Fruit fly (Drosophila melanogaster) whole organism, embryonic: ENCODE measurements around the gene CG1440.

Experiments
- Ada2b ChIP-seq: fragments of 200-800 bp; sonication (Bioruptor generic); IDR thresholded peaks from 2 replicates; pipeline ENCODE4 v1.3.6; 2022; ENCODE audit warnings: missing biosample characterization, missing genetic modification characterization
- Adf1 ChIP-seq: fragments of 200-800 bp; sonication (Bioruptor generic); IDR thresholded peaks from 2 replicates; pipeline ENCODE4 v1.3.6; 2022; ENCODE audit warnings: missing biosample characterization, missing genetic modification characterization
- Antp ChIP-seq: fragments of 200-800 bp; sonication (Bioruptor generic); optimal IDR thresholded peaks from 3 replicates; lab custom pipeline; 2016; ENCODE audit warnings: missing biosample characterization, missing genetic modification characterization
- Atf6 ChIP-seq: fragments of 200-800 bp; sonication (Bioruptor generic); IDR thresholded peaks from 2 replicates; pipeline ENCODE4 v1.3.6; 2022; ENCODE audit warnings: missing biosample characterization, missing genetic modification characterization
- CG10274 ChIP-seq: fragments of 200-800 bp; sonication (Bioruptor generic); optimal IDR thresholded peaks from 3 replicates; lab custom pipeline; 2017; ENCODE audit warnings: missing biosample characterization, mild to moderate bottlenecking, missing genetic modification characterization
- CG10654 ChIP-seq: fragments of 200-800 bp; sonication (Bioruptor generic); optimal IDR thresholded peaks from 2 replicates; lab custom pipeline; 2016; ENCODE audit warnings: missing biosample characterization, missing genetic modification characterization
- CG11093 ChIP-seq: fragments of 200-800 bp; sonication (Bioruptor generic); IDR thresholded peaks from 3 replicates; pipeline ENCODE4 v1.3.6; 2022; ENCODE audit warnings: missing biosample characterization, missing genetic modification characterization
- CG11504 ChIP-seq: fragments of 200-800 bp; sonication (Bioruptor generic); optimal IDR thresholded peaks from 3 replicates; lab custom pipeline; 2019; ENCODE audit warnings: missing biosample characterization, mild to moderate bottlenecking, missing genetic modification characterization, moderate library complexity
- CG11560 ChIP-seq: fragments of 200-800 bp; sonication (Bioruptor generic); IDR thresholded peaks from 3 replicates; pipeline ENCODE4 v1.3.6; 2022; ENCODE audit warnings: missing biosample characterization, missing genetic modification characterization
- CG11696 ChIP-seq: fragments of 200-800 bp; sonication (Bioruptor generic); IDR thresholded peaks from 2 replicates; pipeline ENCODE4 v1.3.6; 2022; ENCODE audit warnings: missing biosample characterization, missing genetic modification characterization
- CG1233 ChIP-seq: fragments of 200-800 bp; sonication (Bioruptor generic); optimal IDR thresholded peaks from 4 replicates; lab custom pipeline; 2018; ENCODE audit warnings: missing biosample characterization, mild to moderate bottlenecking, missing genetic modification characterization
- CG18599 ChIP-seq: fragments of 200-800 bp; sonication (Bioruptor generic); optimal IDR thresholded peaks from 3 replicates; lab custom pipeline; 2017; ENCODE audit warnings: missing biosample characterization, missing genetic modification characterization, mild to moderate bottlenecking, moderate library complexity, missing genetic modification reagents
- CG2116 ChIP-seq: fragments of 200-800 bp; sonication (Bioruptor generic); optimal IDR thresholded peaks from 3 replicates; lab custom pipeline; 2018; ENCODE audit warnings: missing biosample characterization, mild to moderate bottlenecking, missing genetic modification characterization
- CG2120 ChIP-seq: fragments of 200-800 bp; sonication (Bioruptor generic); optimal IDR thresholded peaks from 3 replicates; lab custom pipeline; 2016; ENCODE audit warnings: missing biosample characterization, missing genetic modification characterization
- CG32767 ChIP-seq: fragments of 200-800 bp; sonication (Bioruptor generic); IDR thresholded peaks from 2 replicates; pipeline ENCODE4 v1.3.6; 2022; ENCODE audit warnings: missing biosample characterization, missing genetic modification characterization
- CG4328 ChIP-seq: fragments of 200-800 bp; sonication (Bioruptor generic); optimal IDR thresholded peaks from 3 replicates; lab custom pipeline; 2017; ENCODE audit warnings: missing biosample characterization, missing genetic modification reagents, missing genetic modification characterization
- CG6254 ChIP-seq: fragments of 200-800 bp; sonication (Bioruptor generic); optimal IDR thresholded peaks from 3 replicates; lab custom pipeline; 2017; ENCODE audit warnings: mild to moderate bottlenecking, missing biosample characterization, missing genetic modification reagents, missing genetic modification characterization
- CG8478 ChIP-seq: fragments of >200 bp; optimal IDR thresholded peaks from 2 replicates; lab custom pipeline; 2018
- CG9437 ChIP-seq: fragments of 200-800 bp; sonication (Bioruptor generic); optimal IDR thresholded peaks from 2 replicates; lab custom pipeline; 2018; ENCODE audit warnings: missing biosample characterization, mild to moderate bottlenecking, missing genetic modification characterization
- H2.0 ChIP-seq: fragments of 200-800 bp; sonication (Bioruptor generic); IDR thresholded peaks from 2 replicates; pipeline ENCODE4 v1.3.6; 2022; ENCODE audit warnings: missing biosample characterization, missing genetic modification characterization
- HLH54F ChIP-seq: fragments of 200-800 bp; sonication (Bioruptor generic); optimal IDR thresholded peaks from 3 replicates; lab custom pipeline; 2016; ENCODE audit warnings: missing biosample characterization, missing genetic modification characterization
- Hmr ChIP-seq: fragments of 200-800 bp; sonication (Bioruptor generic); optimal IDR thresholded peaks from 3 replicates; lab custom pipeline; 2017; ENCODE audit warnings: mild to moderate bottlenecking, missing biosample characterization, missing genetic modification reagents, missing genetic modification characterization
- Mes4 ChIP-seq: fragments of 200-800 bp; sonication (Bioruptor generic); optimal IDR thresholded peaks from 2 replicates; lab custom pipeline; 2016; ENCODE audit warnings: missing biosample characterization, missing genetic modification characterization
- Opbp ChIP-seq: fragments of 200-800 bp; sonication (Bioruptor generic); IDR thresholded peaks from 3 replicates; pipeline ENCODE4 v1.3.6; 2022; ENCODE audit warnings: missing biosample characterization, missing genetic modification characterization; ENCODE audit not compliant: partially characterized antibody
- Optix ChIP-seq: fragments of 200-800 bp; sonication (Bioruptor generic); IDR thresholded peaks from 3 replicates; pipeline ENCODE4 v1.3.6; 2022; ENCODE audit warnings: missing biosample characterization, missing genetic modification characterization
- Rx ChIP-seq: fragments of 200-800 bp; sonication (Bioruptor generic); IDR thresholded peaks from 2 replicates; pipeline ENCODE4 v1.3.6; 2022; ENCODE audit warnings: missing biosample characterization, missing genetic modification characterization
- Sry-β ChIP-seq: fragments of 200-800 bp; sonication (Bioruptor generic); optimal IDR thresholded peaks from 2 replicates; lab custom pipeline; 2018; ENCODE audit warnings: missing biosample characterization, mild to moderate bottlenecking, missing genetic modification characterization, moderate library complexity
- Trl ChIP-seq, 3 experiments: fragments of >200 bp in 2 of 3; fragments of 200-800 bp in 1 of 3; sonication (Bioruptor generic) in 1 of 3; optimal IDR thresholded peaks; 2 replicates in 1 of 3; 3 replicates in 2 of 3; lab custom pipeline; 2016 to 2017; ENCODE audit warnings: missing biosample characterization in 1 of 3, missing genetic modification characterization in 1 of 3
- aop ChIP-seq: fragments of 200-800 bp; sonication (Bioruptor generic); IDR thresholded peaks from 2 replicates; pipeline ENCODE4 v1.3.6; 2022; ENCODE audit warnings: missing biosample characterization, missing genetic modification characterization
- ara ChIP-seq: fragments of 200-800 bp; sonication (Bioruptor generic); IDR thresholded peaks from 2 replicates; pipeline ENCODE4 v1.3.6; 2022; ENCODE audit warnings: missing biosample characterization, missing genetic modification characterization
- bab2 ChIP-seq: fragments of 200-800 bp; sonication (Bioruptor generic); optimal IDR thresholded peaks from 2 replicates; lab custom pipeline; 2016; ENCODE audit warnings: missing biosample characterization, missing genetic modification characterization
- bbx ChIP-seq: fragments of 200-800 bp; sonication (Bioruptor generic); IDR thresholded peaks from 2 replicates; pipeline ENCODE4 v1.3.6; 2022; ENCODE audit warnings: missing biosample characterization, missing genetic modification characterization; ENCODE audit not compliant: partially characterized antibody
- chn ChIP-seq: fragments of 200-800 bp; sonication (Bioruptor generic); optimal IDR thresholded peaks from 2 replicates; lab custom pipeline; 2016; ENCODE audit warnings: missing biosample characterization, missing genetic modification characterization
- corto ChIP-seq: fragments of 200-800 bp; sonication (Bioruptor generic); optimal IDR thresholded peaks from 2 replicates; lab custom pipeline; 2016; ENCODE audit warnings: missing biosample characterization, mild to moderate bottlenecking, missing genetic modification characterization, moderate library complexity
- crp ChIP-seq, 2 experiments: fragments of 200-800 bp; sonication (Bioruptor generic); optimal IDR thresholded peaks; 2 replicates in 1 of 2; 3 replicates in 1 of 2; lab custom pipeline; 2017; ENCODE audit warnings: missing biosample characterization in 2 of 2, missing genetic modification characterization in 2 of 2, mild to moderate bottlenecking in 1 of 2, moderate library complexity in 1 of 2
- fd3F ChIP-seq: fragments of 200-800 bp; sonication (Bioruptor generic); optimal IDR thresholded peaks from 2 replicates; lab custom pipeline; 2018; ENCODE audit warnings: missing biosample characterization, mild to moderate bottlenecking, missing genetic modification characterization, moderate library complexity
- fu2 ChIP-seq: fragments of 200-800 bp; sonication (Bioruptor generic); optimal IDR thresholded peaks from 2 replicates; lab custom pipeline; 2016; ENCODE audit warnings: missing biosample characterization, missing genetic modification characterization
- gro ChIP-seq: fragments of 200-800 bp; sonication (Bioruptor generic); optimal IDR thresholded peaks from 2 replicates; lab custom pipeline; 2016; ENCODE audit warnings: missing biosample characterization, missing genetic modification characterization
- ham ChIP-seq: fragments of 200-800 bp; sonication (Bioruptor generic); IDR thresholded peaks from 2 replicates; pipeline ENCODE4 v1.3.6; 2022; ENCODE audit warnings: missing biosample characterization, missing genetic modification characterization
- hbn ChIP-seq: fragments of 200-800 bp; sonication (Bioruptor generic); IDR thresholded peaks from 2 replicates; pipeline ENCODE4 v1.3.6; 2022; ENCODE audit warnings: missing biosample characterization, missing genetic modification characterization; ENCODE audit not compliant: partially characterized antibody
- jumu ChIP-seq: fragments of 200-800 bp; sonication (Bioruptor generic); optimal IDR thresholded peaks from 3 replicates; lab custom pipeline; 2016; ENCODE audit warnings: missing biosample characterization, missing genetic modification characterization
- lola ChIP-seq, 3 experiments: fragments of >200 bp in 2 of 3; fragments of 200-800 bp in 1 of 3; sonication (Bioruptor generic) in 1 of 3; optimal IDR thresholded peaks; 2 replicates each; lab custom pipeline; 2017 to 2019; ENCODE audit warnings: missing biosample characterization in 3 of 3, missing genetic modification characterization in 3 of 3, mild to moderate bottlenecking in 1 of 3, moderate library complexity in 1 of 3
- nerfin-1 ChIP-seq: fragments of 200-800 bp; sonication (Bioruptor generic); optimal IDR thresholded peaks from 3 replicates; lab custom pipeline; 2019; ENCODE audit warnings: missing biosample characterization, mild to moderate bottlenecking, missing genetic modification characterization, moderate library complexity
- rib ChIP-seq: fragments of 200-800 bp; sonication (Bioruptor generic); IDR thresholded peaks from 2 replicates; pipeline ENCODE4 v1.3.6; 2022; ENCODE audit warnings: missing biosample characterization, missing genetic modification characterization
- slou ChIP-seq: fragments of 200-800 bp; sonication (Bioruptor generic); optimal IDR thresholded peaks from 3 replicates; lab custom pipeline; 2016; ENCODE audit warnings: missing biosample characterization, missing genetic modification characterization
- tio ChIP-seq: fragments of 200-800 bp; sonication (Bioruptor generic); optimal IDR thresholded peaks from 2 replicates; lab custom pipeline; 2017; ENCODE audit warnings: missing biosample characterization, missing genetic modification characterization, inconsistent platforms
- trem ChIP-seq: fragments of 200-800 bp; optimal IDR thresholded peaks from 3 replicates; lab custom pipeline; 2019; ENCODE audit warnings: missing biosample characterization, mild to moderate bottlenecking, missing genetic modification characterization, moderate library complexity
- trh ChIP-seq: fragments of 200-800 bp; sonication (Bioruptor generic); optimal IDR thresholded peaks from 2 replicates; lab custom pipeline; 2016; ENCODE audit warnings: missing biosample characterization, missing genetic modification characterization
- unpg ChIP-seq: fragments of 200-800 bp; sonication (Bioruptor generic); optimal IDR thresholded peaks from 3 replicates; lab custom pipeline; 2018; ENCODE audit warnings: missing biosample characterization, mild to moderate bottlenecking, missing genetic modification characterization, moderate library complexity

Gene CG1440

DNA sequence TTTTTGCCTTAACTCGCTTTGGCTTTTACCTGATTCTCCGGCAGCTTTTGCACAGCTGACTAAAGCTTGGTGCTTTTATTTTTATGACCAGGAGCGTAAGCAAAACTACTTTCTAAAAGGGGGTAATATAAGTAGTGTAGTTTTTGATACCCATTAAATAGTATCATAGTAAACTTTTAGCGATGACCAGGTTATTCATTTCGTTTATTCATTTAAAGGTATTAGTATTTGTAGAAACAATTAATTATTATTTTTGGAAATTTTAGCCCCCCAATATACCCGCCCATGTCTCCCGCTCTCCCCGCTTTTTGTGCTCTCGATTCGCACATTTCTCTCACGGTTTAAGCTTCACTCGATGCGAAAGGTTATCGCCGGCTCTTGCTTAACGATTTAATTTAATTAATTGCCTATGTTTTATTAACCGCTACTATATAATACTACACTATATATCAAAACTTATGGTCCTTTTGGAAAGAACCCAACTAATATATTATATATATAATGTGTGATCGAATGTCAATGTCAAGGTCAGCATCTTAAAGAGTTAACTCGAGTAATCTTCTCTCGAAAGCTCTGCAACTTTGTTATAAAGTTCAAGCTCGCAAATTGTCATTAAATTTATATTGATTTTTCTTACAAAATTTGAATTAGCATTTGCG is 27.6 kb downstream of the CG1440 start, which contains the start of gene Sptr (continued):
- TF ChIP-seq Mes4 (GFP tag; lab: Kevin White, UChicago) (peak; percentile 14), trem (tag; lab: Kevin White, UChicago) (peak; percentile 42), CG10654 (peak; percentile 78), bab2 (GFP tag; lab: Kevin White, UChicago) (peak; percentile 76), Ada2b (GFP tag; lab: Robert Waterston, UW) (peak; percentile 92), CG9437 (peak; percentile 68), CG11504 (tag; lab: Kevin White, UChicago) (peak; percentile 91), ara (GFP tag; lab: Robert Waterston, UW) (peak; percentile 80), rib (GFP tag; lab: Robert Waterston, UW) (peak; percentile 84), Optix (GFP tag; lab: Robert Waterston, UW) (peak; percentile 36; the same call in 1 of the 3 replicates), Adf1 (GFP tag; lab: Robert Waterston, UW) (peak; percentile 74), corto (GFP tag; lab: Kevin White, UChicago) (peak; percentile 90), CG1233 (GFP tag; lab: Kevin White, UChicago) (peak; percentile 80), nerfin-1 (tag; lab: Kevin White, UChicago) (peak; percentile 67), CG11093 (GFP tag; lab: Robert Waterston, UW) (peak; percentile 76), trh (GFP tag; lab: Kevin White, UChicago) (peak; percentile 55), gro (GFP tag; lab: Kevin White, UChicago) (peak; percentile 86), unpg (peak; percentile 92), Rx (GFP tag; lab: Robert Waterston, UW) (peak; percentile 82), hbn (GFP tag; lab: Robert Waterston, UW) (no peak), bbx (GFP tag; lab: Robert Waterston, UW) (no peak), slou (GFP tag; lab: Kevin White, UChicago) (peak; percentile 68), H2.0 (GFP tag; lab: Robert Waterston, UW) (peak; percentile 86), Antp (GFP tag; lab: Kevin White, UChicago) (peak; percentile 64), HLH54F (GFP tag; lab: Kevin White, UChicago) (peak; percentile 77), Atf6 (peak; percentile 95), lola (GFP tag; optimal IDR thresholded peaks at IDR 0.05; lab: Kevin White, UChicago) (peak in 1 of 3 experiments; percentile 46), CG11560 (tag; lab: Robert Waterston, UW) (peak; percentile 62; the same call in 2 of the 3 replicates), Hmr (GFP tag; lab: Kevin White, UChicago) (peak; percentile 96), Opbp (no peak), Trl (optimal IDR thresholded peaks at IDR 0.05; lab: Kevin White, UChicago) (peak; percentile 35 to 75), Trl (GFP tag; optimal IDR thresholded peaks at IDR 0.05; lab: Kevin White, UChicago) (peak; percentile 59), fu2 (GFP tag; lab: Kevin White, UChicago) (peak; percentile 64), CG18599 (GFP tag; lab: Kevin White, UChicago) (peak; percentile 96), Sry-β (GFP tag; lab: Kevin White, UChicago) (no peak), aop (GFP tag; lab: Robert Waterston, UW) (peak; percentile 56; the same call in 1 of the 2 replicates), CG10274 (GFP tag; lab: Kevin White, UChicago) (peak; percentile 65), CG8478 (lab: Kevin White, UChicago) (no peak), CG11696 (GFP tag; lab: Robert Waterston, UW) (peak; percentile 72), fd3F (GFP tag; lab: Kevin White, UChicago) (peak; percentile 86), chn (GFP tag; lab: Kevin White, UChicago) (peak; percentile 50), CG32767 (GFP tag; lab: Robert Waterston, UW) (peak; percentile 73), ham (GFP tag; lab: Robert Waterston, UW) (peak; percentile 60; the same call in 1 of the 2 replicates), CG2120 (GFP tag; lab: Kevin White, UChicago) (peak; percentile 96), crp (GFP tag; optimal IDR thresholded peaks at IDR 0.05; lab: Kevin White, UChicago) (peak in 1 of 2 experiments; percentile 69), CG4328 (GFP tag; lab: Kevin White, UChicago) (peak; percentile 82), tio (GFP tag; lab: Kevin White, UChicago) (peak; percentile 62), CG2116 (GFP tag; lab: Kevin White, UChicago) (peak; percentile 47), jumu (peak; percentile 55), CG6254 (GFP tag; lab: Kevin White, UChicago) (peak; percentile 49)
